Fruit fly (Drosophila melanogaster) whole organism, prepupa: Measurements from ENCODE around the gene Nepl20.
A peak's percentile ranks its signal among the peaks of the same experiment; 100 is the strongest.

Experiments
- CG10669 ChIP-seq: fragments of 200-800 bp; sonication (Bioruptor generic); optimal IDR thresholded peaks from 3 replicates; lab custom pipeline; 2018; ENCODE audit warnings: missing biosample characterization, mild to moderate bottlenecking, missing genetic modification characterization, moderate library complexity
- CG11294 ChIP-seq: fragments of 200-800 bp; sonication (Bioruptor generic); IDR thresholded peaks from 2 replicates; pipeline ENCODE4 v1.3.6; 2022; ENCODE audit warnings: missing biosample characterization, missing genetic modification characterization
- CG11762 ChIP-seq: fragments of 200-800 bp; sonication (Bioruptor generic); optimal IDR thresholded peaks from 3 replicates; lab custom pipeline; 2016; ENCODE audit warnings: missing biosample characterization, missing genetic modification characterization; ENCODE audit not compliant: insufficient read depth
- CG11902 ChIP-seq: fragments of 200-800 bp; sonication (Bioruptor generic); optimal IDR thresholded peaks from 3 replicates; lab custom pipeline; 2016; ENCODE audit warnings: missing biosample characterization, missing genetic modification characterization
- CG15336 ChIP-seq: fragments of 200-800 bp; sonication (Bioruptor generic); IDR thresholded peaks from 2 replicates; pipeline ENCODE4 v1.3.6; 2022; ENCODE audit warnings: missing biosample characterization, missing genetic modification characterization
- CG1621 ChIP-seq: fragments of 200-800 bp; sonication (Bioruptor generic); optimal IDR thresholded peaks from 3 replicates; lab custom pipeline; 2018; ENCODE audit warnings: missing biosample characterization, mild to moderate bottlenecking, missing genetic modification characterization
- CG3032 ChIP-seq: fragments of 200-800 bp; optimal IDR thresholded peaks from 2 replicates; lab custom pipeline; 2019; ENCODE audit warnings: missing biosample characterization, mild to moderate bottlenecking, missing genetic modification characterization, moderate library complexity
- CG31627 ChIP-seq: fragments of 200-800 bp; sonication (Bioruptor generic); optimal IDR thresholded peaks from 3 replicates; lab custom pipeline; 2016; ENCODE audit warnings: missing biosample characterization, missing genetic modification characterization
- CG34406 ChIP-seq: fragments of 200-800 bp; sonication (Bioruptor generic); optimal IDR thresholded peaks from 3 replicates; lab custom pipeline; 2016; ENCODE audit warnings: missing biosample characterization, missing genetic modification characterization
- CG3919 ChIP-seq: fragments of 200-800 bp; sonication (Bioruptor generic); optimal IDR thresholded peaks from 3 replicates; lab custom pipeline; 2016; ENCODE audit warnings: missing biosample characterization, missing genetic modification characterization
- CG4318 ChIP-seq: fragments of 200-800 bp; sonication (Bioruptor generic); optimal IDR thresholded peaks from 3 replicates; lab custom pipeline; 2017; ENCODE audit warnings: missing biosample characterization, mild to moderate bottlenecking, missing genetic modification characterization
- CG6163 ChIP-seq: fragments of 200-800 bp; sonication (Bioruptor generic); IDR thresholded peaks from 3 replicates; pipeline ENCODE4 v1.3.6; 2022; ENCODE audit warnings: missing biosample characterization, missing genetic modification characterization
- CG6276 ChIP-seq: fragments of 200-800 bp; sonication (Bioruptor generic); optimal IDR thresholded peaks from 2 replicates; lab custom pipeline; 2017; ENCODE audit warnings: missing biosample characterization, mild to moderate bottlenecking, missing genetic modification characterization
- CG6792 ChIP-seq: fragments of 200-800 bp; sonication (Bioruptor generic); optimal IDR thresholded peaks from 3 replicates; lab custom pipeline; 2016; ENCODE audit warnings: missing biosample characterization, missing genetic modification characterization
- CG6808 ChIP-seq: fragments of 200-800 bp; sonication (Bioruptor generic); optimal IDR thresholded peaks from 3 replicates; lab custom pipeline; 2017; ENCODE audit warnings: missing biosample characterization, missing genetic modification characterization, mild to moderate bottlenecking, moderate library complexity, missing genetic modification reagents
- CG6854 ChIP-seq: fragments of 200-800 bp; sonication (Bioruptor generic); optimal IDR thresholded peaks from 2 replicates; lab custom pipeline; 2017; ENCODE audit warnings: missing biosample characterization, mild to moderate bottlenecking, missing genetic modification characterization
- CG8119 ChIP-seq: fragments of 200-800 bp; sonication (Bioruptor generic); IDR thresholded peaks from 3 replicates; pipeline ENCODE4 v1.3.6; 2022; ENCODE audit warnings: missing biosample characterization, missing genetic modification characterization
- CG9139 ChIP-seq: fragments of 200-800 bp; sonication (Bioruptor generic); optimal IDR thresholded peaks from 3 replicates; lab custom pipeline; 2017; ENCODE audit warnings: missing biosample characterization, mild to moderate bottlenecking, missing genetic modification characterization
- Eip78C ChIP-seq: fragments of 200-800 bp; sonication (Bioruptor generic); peaks from one replicate; lab custom pipeline; 2016; ENCODE audit warnings: missing biosample characterization, missing genetic modification characterization
- Eip93F ChIP-seq: fragments of 200-800 bp; sonication (Bioruptor generic); optimal IDR thresholded peaks from 2 replicates; lab custom pipeline; 2016; ENCODE audit warnings: missing biosample characterization, mild to moderate bottlenecking, missing genetic modification characterization
- Ets21C ChIP-seq: fragments of 200-800 bp; sonication (Bioruptor generic); optimal IDR thresholded peaks from 3 replicates; lab custom pipeline; 2016; ENCODE audit warnings: missing biosample characterization, missing genetic modification characterization
- Gug ChIP-seq: fragments of 200-800 bp; sonication (Bioruptor generic); IDR thresholded peaks from 2 replicates; pipeline ENCODE4 v1.3.6; 2022; ENCODE audit warnings: missing biosample characterization, missing genetic modification characterization
- Lpt ChIP-seq: fragments of 200-800 bp; sonication (Bioruptor generic); optimal IDR thresholded peaks from 3 replicates; lab custom pipeline; 2016; ENCODE audit warnings: missing biosample characterization, missing genetic modification characterization
- Met ChIP-seq: fragments of 200-800 bp; sonication (Bioruptor generic); optimal IDR thresholded peaks from 3 replicates; lab custom pipeline; 2016; ENCODE audit warnings: missing biosample characterization, missing genetic modification characterization
- Sox102F ChIP-seq: fragments of 200-800 bp; sonication (Bioruptor generic); optimal IDR thresholded peaks from 2 replicates; lab custom pipeline; 2016; ENCODE audit warnings: missing biosample characterization, mild to moderate bottlenecking, missing genetic modification characterization
- Sox14 ChIP-seq: fragments of 200-800 bp; sonication (Bioruptor generic); optimal IDR thresholded peaks from 3 replicates; lab custom pipeline; 2016; ENCODE audit warnings: missing biosample characterization, missing genetic modification characterization
- Sox15 ChIP-seq: fragments of 200-800 bp; sonication (Bioruptor generic); optimal IDR thresholded peaks from 3 replicates; lab custom pipeline; 2016; ENCODE audit warnings: missing biosample characterization, missing genetic modification characterization
- eg ChIP-seq: fragments of 200-800 bp; sonication (Bioruptor generic); IDR thresholded peaks from 3 replicates; pipeline ENCODE4 v1.3.6; 2022; ENCODE audit warnings: missing biosample characterization, missing genetic modification characterization
- esn ChIP-seq: fragments of 200-800 bp; sonication (Bioruptor generic); optimal IDR thresholded peaks from 2 replicates; lab custom pipeline; 2016; ENCODE audit warnings: missing biosample characterization, mild to moderate bottlenecking, missing genetic modification characterization, moderate library complexity
- fd59A ChIP-seq: fragments of 200-800 bp; sonication (Bioruptor generic); optimal IDR thresholded peaks from 2 replicates; lab custom pipeline; 2017; ENCODE audit warnings: missing biosample characterization, mild to moderate bottlenecking, missing genetic modification characterization, missing genetic modification reagents
- fd85E ChIP-seq: fragments of 200-800 bp; sonication (Bioruptor generic); optimal IDR thresholded peaks from 3 replicates; lab custom pipeline; 2016; ENCODE audit warnings: missing biosample characterization, missing genetic modification characterization
- fkh ChIP-seq: fragments of 200-800 bp; sonication (Bioruptor generic); optimal IDR thresholded peaks from 3 replicates; lab custom pipeline; 2017; ENCODE audit warnings: missing biosample characterization, mild to moderate bottlenecking, missing genetic modification characterization, moderate library complexity
- lz ChIP-seq: fragments of 200-800 bp; sonication (Bioruptor generic); optimal IDR thresholded peaks from 3 replicates; lab custom pipeline; 2016; ENCODE audit warnings: missing biosample characterization, missing genetic modification characterization
- net ChIP-seq: fragments of 200-800 bp; sonication (Bioruptor generic); optimal IDR thresholded peaks from 3 replicates; lab custom pipeline; 2016; ENCODE audit warnings: missing biosample characterization, missing genetic modification characterization
- pdm3 ChIP-seq: fragments of 200-800 bp; sonication (Bioruptor generic); optimal IDR thresholded peaks from 3 replicates; lab custom pipeline; 2016; ENCODE audit warnings: missing biosample characterization, missing genetic modification characterization
- salr ChIP-seq, 2 experiments: fragments of 200-800 bp; sonication (Bioruptor generic); optimal IDR thresholded peaks; 3 replicates each; lab custom pipeline; 2016 to 2018; ENCODE audit warnings: missing biosample characterization in 2 of 2, missing genetic modification characterization in 2 of 2, mild to moderate bottlenecking in 1 of 2
- ss ChIP-seq, 2 experiments: fragments of 200-800 bp; sonication (Bioruptor generic); optimal IDR thresholded peaks; 2 replicates in 1 of 2; 3 replicates in 1 of 2; lab custom pipeline; 2017 to 2018; ENCODE audit warnings: mild to moderate bottlenecking in 2 of 2, missing biosample characterization in 2 of 2, missing genetic modification characterization in 2 of 2, moderate library complexity in 1 of 2
- svp ChIP-seq: fragments of 200-800 bp; sonication (Bioruptor generic); peaks from one replicate; lab custom pipeline; 2016; ENCODE audit warnings: missing biosample characterization, missing genetic modification characterization
- topi ChIP-seq: fragments of 200-800 bp; sonication (Bioruptor generic); optimal IDR thresholded peaks from 3 replicates; lab custom pipeline; 2016; ENCODE audit warnings: missing biosample characterization, missing genetic modification characterization

The Nepl20 gene

dm6 chr3R:28888561-28889426 is 8.2 kb downstream of the Nepl20 start (continued):
- TF ChIP-seq CG3919 (GFP tag; lab: Kevin White, UChicago) = peak; percentile 84
- peak; percentile 79 for TF ChIP-seq Sox102F (GFP tag; lab: Kevin White, UChicago)
- TF ChIP-seq CG11762 (GFP tag; lab: Kevin White, UChicago) = peak; percentile 73
- peak; percentile 87 for TF ChIP-seq CG31627 (GFP tag; lab: Kevin White, UChicago)
- peak; percentile 78 for TF ChIP-seq topi (GFP tag; lab: Kevin White, UChicago)
- TF ChIP-seq CG10669 = peak; percentile 68
- peak; percentile 59 for TF ChIP-seq CG34406 (GFP tag; lab: Kevin White, UChicago)
- TF ChIP-seq fd85E (GFP tag; lab: Kevin White, UChicago) = peak; percentile 64
- TF ChIP-seq Eip93F (GFP tag; lab: Kevin White, UChicago) = no peak
- TF ChIP-seq CG4318 = no peak
- TF ChIP-seq Eip78C (GFP tag; lab: Kevin White, UChicago) = peak; percentile 92
- peak; percentile 86 for TF ChIP-seq pdm3 (GFP tag; lab: Kevin White, UChicago)
- TF ChIP-seq Lpt = peak; percentile 55
- TF ChIP-seq CG3032 = peak; percentile 75
- TF ChIP-seq lz = peak; percentile 86
- TF ChIP-seq Ets21C (GFP tag; lab: Kevin White, UChicago) = peak; percentile 72
- TF ChIP-seq CG11294 (GFP tag; lab: Robert Waterston, UW) = peak; percentile 71
- peak; percentile 68 for TF ChIP-seq Sox15
- TF ChIP-seq CG15336 (GFP tag; lab: Robert Waterston, UW) = peak; percentile 67
- TF ChIP-seq CG6808 (GFP tag; lab: Kevin White, UChicago) = peak; percentile 83
- peak; percentile 68 for TF ChIP-seq Gug (GFP tag; lab: Robert Waterston, UW)
- TF ChIP-seq CG6792 = peak; percentile 76

- TF ChIP-seq CG9139 (GFP tag; lab: Kevin White, UChicago) (no peak), fkh (GFP tag; lab: Kevin White, UChicago) (no peak), eg (GFP tag; lab: Robert Waterston, UW) (peak; percentile 48; the same call in 1 of the 3 replicates), ss (GFP tag; optimal IDR thresholded peaks at IDR 0.05; lab: Kevin White, UChicago) (peak in 1 of 2 experiments; percentile 54), Eip78C (GFP tag; lab: Kevin White, UChicago) (peak; percentile 52), CG34406 (GFP tag; lab: Kevin White, UChicago) (no peak), svp (GFP tag; lab: Kevin White, UChicago) (peak; percentile 58), net (GFP tag; lab: Kevin White, UChicago) (peak; percentile 5)
- TF ChIP-seq, all 60 proteins: peak for 5
These were observed 8.8 kb downstream of the Nepl20 start for dm6 chr3R:28889427-28889736.

dm6 chr3R:28891513-28892097 is 11.0 kb downstream of the Nepl20 start:
- TF ChIP-seq Sox14 (GFP tag; lab: Kevin White, UChicago) = peak; percentile 0
- no peak for TF ChIP-seq CG9139 (GFP tag; lab: Kevin White, UChicago)
- TF ChIP-seq net (GFP tag; lab: Kevin White, UChicago) = no peak
- peak; percentile 64 for TF ChIP-seq CG3919 (GFP tag; lab: Kevin White, UChicago)
- no peak for TF ChIP-seq Gug (GFP tag; lab: Robert Waterston, UW)
- no peak for TF ChIP-seq CG11902
- TF ChIP-seq CG34406 (GFP tag; lab: Kevin White, UChicago) = no peak
- peak; percentile 46; the same call in 1 of the 3 replicates for TF ChIP-seq eg (GFP tag; lab: Robert Waterston, UW)
- no peak for TF ChIP-seq CG6792
- no peak for TF ChIP-seq CG6854
- TF ChIP-seq Sox15 = no peak
- TF ChIP-seq Met (GFP tag; lab: Kevin White, UChicago) = peak; percentile 8
- peak; percentile 45; the same call in 1 of the 2 replicates for TF ChIP-seq CG15336 (GFP tag; lab: Robert Waterston, UW)
- TF ChIP-seq CG8119 = no peak; the same call in 2 of the 3 replicates
- TF ChIP-seq salr (GFP tag; optimal IDR thresholded peaks at IDR 0.05; lab: Kevin White, UChicago) = no peak
- TF ChIP-seq esn = peak; percentile 26
- TF ChIP-seq ss (GFP tag; optimal IDR thresholded peaks at IDR 0.05; lab: Kevin White, UChicago) = peak in 1 of 2 experiments; percentile 17
- TF ChIP-seq CG11294 (GFP tag; lab: Robert Waterston, UW) = no peak
- TF ChIP-seq CG6163 = peak; percentile 65
- TF ChIP-seq pdm3 (GFP tag; lab: Kevin White, UChicago) = no peak
- TF ChIP-seq Eip78C (GFP tag; lab: Kevin White, UChicago) = peak; percentile 56
- peak; percentile 8 for TF ChIP-seq CG1621 (tag; lab: Kevin White, UChicago)
- TF ChIP-seq svp (GFP tag; lab: Kevin White, UChicago) = peak; percentile 54
- TF ChIP-seq CG6276 (GFP tag; lab: Kevin White, UChicago) = peak; percentile 21
- TF ChIP-seq fd59A = no peak
